Worm (Caenorhabditis elegans) whole organism, L4/young adult: ENCODE data around the gene sre-48.

Source experiments
- dao-5 ChIP-seq: sonication (generic microtip); optimal IDR thresholded peaks from 2 replicates; lab custom pipeline; 2016; ENCODE audit warnings: missing genotype, missing genetic modification characterization, moderate library complexity, missing compliant biosample characterization
- him-1 ChIP-seq: sonication (generic microtip); optimal IDR thresholded peaks from 2 replicates; lab custom pipeline; 2016; ENCODE audit warnings: missing genotype, missing genetic modification reagents, missing genetic modification characterization, missing compliant biosample characterization

DNA sequence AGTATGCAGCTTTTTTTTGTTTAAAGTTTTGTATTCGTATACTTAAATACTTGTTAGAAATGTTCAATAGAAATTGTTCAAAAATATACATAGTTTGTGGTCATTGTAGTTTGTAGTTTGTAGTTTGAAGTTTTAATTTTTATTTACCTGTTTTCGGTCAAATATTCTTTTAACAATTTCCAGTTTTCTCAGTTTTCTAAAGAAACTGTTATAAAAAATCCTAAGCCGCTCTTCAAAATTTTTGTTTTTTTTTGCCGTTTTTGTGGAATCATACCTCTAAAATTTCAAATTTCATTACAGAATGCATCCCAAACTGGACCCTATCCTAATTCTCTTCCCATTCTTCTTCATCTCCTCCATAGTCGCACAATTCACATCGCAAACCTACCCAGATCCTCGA lies 26.5 kb upstream of the sre-48 start, which contains the start of gene F01D5.6:
- TF ChIP-seq him-1 (tag; lab: Kevin White, UChicago) (no peak), dao-5 (no peak)
